Fruit fly (Drosophila melanogaster) whole organism: ENCODE results near the gene CG13043.

Experiments used
- CG8478 ChIP-seq: fragments of >200 bp; optimal IDR thresholded peaks from 2 replicates; lab custom pipeline; 2018; ENCODE audit warnings: inconsistent platforms
- Dll ChIP-seq: fragments of >200 bp; optimal IDR thresholded peaks from 2 replicates; lab custom pipeline; 2017
- EcR ChIP-seq, 2 experiments: fragments of >200 bp; optimal IDR thresholded peaks; 2 replicates each; lab custom pipeline; 2017; ENCODE audit warnings: missing biosample characterization in 2 of 2, missing genetic modification characterization in 2 of 2, missing genetic modification reagents in 2 of 2
- pan ChIP-seq: fragments of >200 bp; optimal IDR thresholded peaks from 2 replicates; lab custom pipeline; 2017
- psq ChIP-seq: fragments of >200 bp; optimal IDR thresholded peaks from 2 replicates; lab custom pipeline; 2017
- usp ChIP-seq: fragments of >200 bp; optimal IDR thresholded peaks from 2 replicates; lab custom pipeline; 2017; ENCODE audit warnings: missing biosample characterization, missing genetic modification characterization, mixed read lengths

The CG13043 gene

DNA sequence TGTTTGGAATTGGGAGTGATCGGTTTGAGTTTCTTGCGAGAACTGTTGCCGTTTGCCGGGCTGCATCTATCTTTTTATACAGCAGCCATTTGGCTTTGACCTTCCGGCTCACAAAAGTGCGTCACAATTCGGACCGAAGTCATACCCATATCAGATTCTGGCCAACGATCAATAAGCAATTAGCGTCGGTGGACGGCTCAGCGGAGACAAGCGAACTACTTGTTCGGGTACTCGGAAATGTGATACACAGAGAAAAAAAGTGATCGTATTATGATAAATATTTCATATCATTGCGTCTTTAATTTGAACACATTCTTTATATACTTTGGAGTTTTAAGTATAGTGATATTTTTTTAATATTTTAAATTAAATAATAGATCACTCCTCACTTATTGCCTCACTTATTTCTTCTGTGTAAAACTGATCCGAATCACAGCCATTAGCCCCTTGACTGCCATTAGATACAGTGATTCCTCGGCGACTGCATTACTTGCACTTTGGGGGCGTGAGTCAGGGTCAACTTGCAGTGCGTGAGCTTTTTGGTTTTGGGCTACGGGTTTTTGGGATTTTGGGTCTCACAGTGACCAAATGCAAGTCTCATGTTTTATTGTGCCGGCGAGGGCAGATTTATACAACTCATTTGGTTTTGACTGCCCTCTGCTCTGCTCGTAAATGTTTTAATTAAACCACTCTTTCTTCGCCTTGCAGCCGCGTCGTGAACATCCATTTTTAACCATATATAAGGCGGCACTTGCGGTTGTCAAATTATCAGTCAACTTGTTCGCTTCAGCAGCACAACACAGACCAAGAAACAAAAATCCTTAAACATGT lies at the start of gene CG13043, which contains the start of gene CG13063:
CG13043 (minus strand) TSS at position 51 of the 831 bp plus-strand sequence.
CG13063 (plus strand) TSS at position 781 of the 831 bp plus-strand sequence.
- TF ChIP-seq usp (GFP tag; lab: Kevin White, UChicago) (no peak), psq (no peak), CG8478 (lab: Kevin White, UChicago) (no peak), pan (lab: Kevin White, UChicago) (no peak), Dll (lab: Kevin White, UChicago) (no peak), EcR (GFP tag; optimal IDR thresholded peaks at IDR 0.05; lab: Kevin White, UChicago) (no peak)

DNA sequence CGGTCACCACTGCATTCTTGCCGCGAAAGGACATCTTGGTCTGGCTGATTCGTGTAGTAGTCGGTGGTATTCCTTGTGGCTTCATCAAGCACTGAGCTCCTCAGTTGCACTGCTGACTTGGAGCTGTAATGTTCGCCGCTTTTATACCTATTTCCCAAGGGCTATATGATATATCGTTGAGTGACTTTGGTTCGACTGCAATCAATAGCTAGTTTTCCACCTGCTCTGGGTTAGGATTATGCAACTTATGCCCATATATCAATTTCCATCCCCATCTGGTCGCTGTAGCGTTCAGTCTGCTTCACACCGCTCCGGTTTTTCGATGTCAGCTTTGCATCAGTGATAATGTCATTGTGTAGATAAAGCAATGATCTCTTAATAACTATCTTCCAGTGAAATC lies 48.5 kb upstream of the CG13043 start, which contains the start of gene Pdh:
Pdh (minus strand) TSS at position 101 of the 400 bp plus-strand sequence.
- TF ChIP-seq usp (GFP tag; lab: Kevin White, UChicago) (no peak), Dll (lab: Kevin White, UChicago) (no peak), psq (no peak), CG8478 (lab: Kevin White, UChicago) (no peak)

DNA sequence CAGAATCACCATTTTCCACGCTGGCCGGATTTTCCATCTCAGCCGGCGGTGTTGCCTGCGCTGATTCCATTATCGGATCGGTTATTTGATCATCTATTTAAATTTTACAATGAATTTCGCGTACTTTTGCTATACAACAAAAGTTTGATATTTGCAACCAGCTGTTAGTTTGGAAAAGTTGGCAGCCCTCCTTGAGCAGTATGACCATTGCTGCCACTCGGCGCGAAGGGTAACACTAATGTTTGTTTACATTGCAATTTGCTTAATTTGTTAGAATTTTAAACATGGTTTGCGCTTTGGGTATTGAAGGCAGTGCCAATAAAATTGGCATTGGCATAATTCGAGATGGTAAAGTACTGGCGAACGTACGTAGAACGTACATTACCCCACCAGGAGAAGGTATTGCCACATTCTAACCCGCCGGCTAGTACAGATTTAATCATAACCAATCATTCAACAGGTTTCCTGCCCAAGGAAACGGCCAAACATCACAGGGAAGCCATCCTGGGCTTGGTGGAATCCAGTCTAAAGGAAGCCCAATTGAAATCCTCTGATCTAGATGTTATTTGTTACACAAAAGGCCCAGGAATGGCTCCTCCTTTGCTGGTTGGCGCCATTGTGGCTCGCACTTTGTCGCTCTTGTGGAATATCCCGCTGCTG lies 46.2 kb upstream of the CG13043 start, which contains the start of the genes Golgin104 and Tcs3:
Golgin104 (minus strand) TSS at position 182 of the 660 bp plus-strand sequence.
Tcs3 (plus strand) TSS at position 222 of the 660 bp plus-strand sequence.
- no peak for TF ChIP-seq psq
- TF ChIP-seq Dll (lab: Kevin White, UChicago), result no peak
- no peak for TF ChIP-seq CG8478 (lab: Kevin White, UChicago)
- TF ChIP-seq usp (GFP tag; lab: Kevin White, UChicago), result no peak
- no peak for TF ChIP-seq pan (lab: Kevin White, UChicago)
- no peak for TF ChIP-seq EcR (GFP tag; optimal IDR thresholded peaks at IDR 0.05; lab: Kevin White, UChicago)

DNA sequence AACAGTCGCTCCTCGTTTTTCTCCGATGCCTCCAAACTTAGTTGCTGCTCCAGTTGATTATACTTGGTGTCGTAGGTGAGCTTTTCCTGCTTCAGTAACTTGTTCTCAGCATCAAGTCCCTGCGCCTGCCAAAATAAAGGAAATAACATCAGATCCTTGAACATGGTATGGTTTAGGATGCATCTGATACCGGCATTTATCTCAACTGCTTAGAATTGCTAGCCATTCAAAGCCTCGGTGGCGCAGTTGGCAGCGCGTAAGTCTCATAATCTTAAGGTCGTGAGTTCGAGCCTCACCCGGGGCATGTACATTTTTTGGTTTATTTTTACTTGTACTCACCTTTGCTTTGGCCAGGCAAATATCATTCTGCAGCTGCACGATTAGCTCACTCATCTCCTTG lies 44.0 kb upstream of the CG13043 start:
- TF ChIP-seq CG8478 (lab: Kevin White, UChicago) (no peak), pan (lab: Kevin White, UChicago) (no peak), EcR (GFP tag; optimal IDR thresholded peaks at IDR 0.05; lab: Kevin White, UChicago) (no peak), Dll (lab: Kevin White, UChicago) (no peak), psq (no peak), usp (GFP tag; lab: Kevin White, UChicago) (no peak)

DNA sequence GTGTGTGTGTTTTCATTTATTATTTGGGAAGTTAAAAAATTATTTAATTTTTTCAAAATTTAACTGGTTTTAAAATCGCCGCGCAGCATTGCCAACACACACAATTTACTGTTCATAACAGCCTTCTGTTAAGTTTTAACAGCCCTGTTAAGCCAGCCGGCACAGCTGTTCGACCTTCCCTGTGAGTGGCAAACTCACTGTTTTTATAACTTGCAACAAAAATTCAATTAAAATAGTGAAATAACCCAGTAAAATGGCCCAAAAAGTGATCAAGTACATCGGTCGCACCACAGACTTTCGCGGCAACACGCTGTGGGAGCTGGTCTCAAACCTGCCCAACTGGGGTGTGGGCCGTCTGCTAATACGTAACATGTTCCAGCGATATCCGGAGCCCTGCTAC lies 42.2 kb upstream of the CG13043 start, which contains the start of gene mRpS34:
mRpS34 (plus strand) TSS at position 161 of the 400 bp plus-strand sequence.
- TF ChIP-seq pan (lab: Kevin White, UChicago) (no peak), psq (no peak), CG8478 (lab: Kevin White, UChicago) (no peak), EcR (GFP tag; optimal IDR thresholded peaks at IDR 0.05; lab: Kevin White, UChicago) (no peak), usp (GFP tag; lab: Kevin White, UChicago) (no peak), Dll (lab: Kevin White, UChicago) (no peak)

DNA sequence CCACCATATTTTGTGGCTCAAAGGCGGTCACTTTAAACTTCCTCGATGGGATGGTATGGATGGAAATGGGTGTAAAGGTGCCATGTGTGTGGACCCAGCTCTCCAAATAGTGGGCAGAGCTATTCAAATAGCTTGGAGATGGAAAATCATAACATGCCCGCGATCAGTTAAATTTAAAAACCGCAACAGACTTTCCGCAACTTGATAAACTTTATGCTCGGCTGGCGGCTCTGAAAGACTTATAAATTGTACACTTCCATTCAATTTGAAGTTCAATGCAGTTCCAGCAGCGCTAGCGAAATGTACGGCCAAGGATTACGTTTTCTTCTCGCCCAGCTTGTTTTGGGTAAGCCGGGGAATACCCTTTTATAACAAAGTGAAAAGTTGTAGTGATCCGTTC lies 40.4 kb upstream of the CG13043 start, which contains the start of gene CG33257:
CG33257 (plus strand) TSS at position 301 of the 400 bp plus-strand sequence.
- TF ChIP-seq Dll (lab: Kevin White, UChicago), result no peak
- TF ChIP-seq CG8478 (lab: Kevin White, UChicago), result no peak
- TF ChIP-seq usp (GFP tag; lab: Kevin White, UChicago), result no peak
- TF ChIP-seq psq, result no peak
- no peak for TF ChIP-seq pan (lab: Kevin White, UChicago)
- TF ChIP-seq EcR (GFP tag; optimal IDR thresholded peaks at IDR 0.05; lab: Kevin White, UChicago), result no peak

DNA sequence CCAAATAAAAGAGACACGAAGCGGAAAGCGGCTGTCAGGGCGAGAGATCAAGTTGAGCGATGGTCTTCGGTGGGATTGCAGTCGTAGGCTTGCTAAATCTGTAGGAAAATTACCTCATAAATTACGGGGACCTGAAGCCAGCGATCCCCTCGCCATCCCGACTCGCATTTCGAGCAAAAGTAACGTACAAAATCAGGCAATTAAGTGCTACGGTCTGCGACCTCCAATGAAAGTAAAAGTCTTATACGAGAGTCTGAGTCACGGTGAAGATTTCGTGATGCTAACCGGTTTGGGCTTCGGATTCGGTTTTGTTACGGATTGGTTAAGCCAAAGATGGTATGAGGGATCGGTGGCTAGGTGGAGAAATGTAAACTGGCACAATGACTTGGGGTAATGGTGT lies 34.2 kb upstream of the CG13043 start:
- TF ChIP-seq usp (GFP tag; lab: Kevin White, UChicago) (no peak), pan (lab: Kevin White, UChicago) (no peak), Dll (lab: Kevin White, UChicago) (no peak), CG8478 (lab: Kevin White, UChicago) (no peak), EcR (GFP tag; optimal IDR thresholded peaks at IDR 0.05; lab: Kevin White, UChicago) (no peak), psq (no peak)

DNA sequence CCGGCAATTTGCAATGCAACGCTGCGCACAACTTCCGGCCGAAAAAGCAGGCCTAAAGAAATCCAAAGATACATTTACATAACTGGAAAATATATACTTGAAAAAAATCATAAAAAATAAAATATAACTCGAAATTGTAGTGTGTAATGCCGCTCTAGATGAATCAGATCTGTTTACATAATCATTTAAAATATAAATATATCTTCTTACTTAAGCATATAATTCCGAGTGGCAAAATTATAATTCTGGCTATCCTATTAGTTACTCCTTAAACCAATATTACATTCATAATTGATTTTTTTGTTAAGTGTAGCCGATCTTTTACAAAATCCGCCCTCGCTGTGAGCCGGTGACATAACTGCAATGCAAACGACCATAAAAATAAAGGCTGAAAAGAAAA lies 33.8 kb upstream of the CG13043 start:
- no peak for TF ChIP-seq usp (GFP tag; lab: Kevin White, UChicago)
- TF ChIP-seq pan (lab: Kevin White, UChicago), result no peak
- no peak for TF ChIP-seq psq
- no peak for TF ChIP-seq CG8478 (lab: Kevin White, UChicago)
- TF ChIP-seq EcR (GFP tag; optimal IDR thresholded peaks at IDR 0.05; lab: Kevin White, UChicago), result no peak
- TF ChIP-seq Dll (lab: Kevin White, UChicago), result no peak

DNA sequence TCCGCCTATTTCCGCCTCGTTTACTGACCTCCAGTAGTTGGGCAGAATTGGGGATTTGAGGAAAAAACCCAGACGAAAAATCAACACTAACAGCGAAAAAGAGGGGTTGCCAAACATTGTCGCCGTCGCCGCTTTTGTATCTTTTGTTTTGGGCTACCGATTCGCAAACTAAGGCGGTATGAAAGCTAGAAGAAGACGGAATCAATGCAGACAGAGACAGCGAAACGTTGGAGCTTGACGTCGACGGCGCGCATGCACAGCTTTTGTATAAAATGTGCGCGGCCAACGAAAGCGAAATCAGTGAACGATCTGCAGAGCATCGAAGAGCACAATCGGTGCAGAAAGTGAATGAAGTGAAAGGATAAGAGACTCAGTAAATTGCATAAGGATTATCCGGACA lies 33.0 kb upstream of the CG13043 start, which contains the start of gene CG4998:
CG4998 (plus strand) TSS at position 301 of the 400 bp plus-strand sequence.
- TF ChIP-seq psq (no peak), usp (GFP tag; lab: Kevin White, UChicago) (no peak), pan (lab: Kevin White, UChicago) (no peak), Dll (lab: Kevin White, UChicago) (no peak), EcR (GFP tag; optimal IDR thresholded peaks at IDR 0.05; lab: Kevin White, UChicago) (no peak), CG8478 (lab: Kevin White, UChicago) (no peak)

DNA sequence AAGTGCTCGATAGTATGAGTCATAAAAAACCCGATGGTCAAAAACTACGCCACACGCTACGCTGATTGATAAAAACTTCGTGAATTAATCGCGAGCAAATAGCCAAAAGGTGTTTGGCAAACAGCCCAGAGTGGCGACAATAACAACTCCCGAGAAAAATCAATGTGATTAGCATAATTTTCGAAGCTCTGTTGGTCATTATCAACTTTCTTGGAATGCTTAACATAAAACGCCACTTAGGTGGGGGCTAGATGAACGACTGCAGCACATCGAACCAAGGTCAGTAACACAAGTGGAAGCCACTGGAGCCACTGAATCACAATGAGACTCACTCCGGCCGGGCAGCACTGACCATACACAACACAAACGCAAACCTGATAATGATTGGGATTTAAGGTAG lies 32.1 kb upstream of the CG13043 start:
- TF ChIP-seq pan (lab: Kevin White, UChicago) (no peak), CG8478 (lab: Kevin White, UChicago) (no peak), usp (GFP tag; lab: Kevin White, UChicago) (no peak), psq (no peak), Dll (lab: Kevin White, UChicago) (no peak), EcR (GFP tag; optimal IDR thresholded peaks at IDR 0.05; lab: Kevin White, UChicago) (no peak)

DNA sequence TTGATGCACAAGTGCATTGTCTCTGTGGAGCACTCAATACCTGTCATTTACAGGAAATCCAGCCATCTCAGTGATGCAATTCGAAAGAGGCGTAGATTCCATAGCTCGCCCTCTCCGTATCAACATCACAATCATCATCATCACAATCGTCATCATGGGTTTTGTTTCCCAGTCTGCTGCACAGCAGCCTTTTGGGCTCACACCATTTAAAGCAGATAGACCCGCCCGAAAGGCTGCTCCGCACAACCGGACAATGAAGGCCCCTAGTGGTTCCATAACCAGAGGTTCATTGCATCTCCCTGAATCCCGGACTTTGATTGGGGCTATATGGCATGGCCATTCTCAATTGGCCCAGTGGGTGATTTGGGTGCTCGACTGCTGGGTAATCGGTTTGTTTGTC lies 29.2 kb upstream of the CG13043 start:
- TF ChIP-seq psq (no peak), Dll (lab: Kevin White, UChicago) (no peak), CG8478 (lab: Kevin White, UChicago) (no peak), EcR (GFP tag; optimal IDR thresholded peaks at IDR 0.05; lab: Kevin White, UChicago) (no peak), usp (GFP tag; lab: Kevin White, UChicago) (no peak), pan (lab: Kevin White, UChicago) (no peak)
